Worm (Caenorhabditis elegans) whole organism, mixed stage, embryonic: ENCODE data around the gene tre-4.

ENCODE experiments used
- blmp-1 ChIP-seq: fragments of 150-350 bp; optimal IDR thresholded peaks from 2 replicates; lab custom pipeline; 2014; ENCODE audit warnings: missing biosample characterization, missing genetic modification characterization
- mls-2 ChIP-seq: sonication (generic microtip); optimal IDR thresholded peaks from 2 replicates; lab custom pipeline; 2016; ENCODE audit warnings: mild to moderate bottlenecking, missing genetic modification characterization, moderate library complexity, missing compliant biosample characterization
- nhr-12 ChIP-seq: fragments of 150-350 bp; optimal IDR thresholded peaks from 2 replicates; lab custom pipeline; 2014; ENCODE audit warnings: missing biosample characterization, missing genetic modification characterization
- nhr-2 ChIP-seq: fragments of 150-350 bp; optimal IDR thresholded peaks from 2 replicates; lab custom pipeline; 2014; ENCODE audit warnings: missing biosample characterization, missing genetic modification characterization
- nhr-237 ChIP-seq: fragments of 150-350 bp; optimal IDR thresholded peaks from 2 replicates; lab custom pipeline; 2014; ENCODE audit warnings: missing biosample characterization, missing genetic modification characterization
- nhr-76 ChIP-seq: sonication (generic microtip); optimal IDR thresholded peaks from 2 replicates; lab custom pipeline; 2017; ENCODE audit warnings: missing biosample characterization, missing genetic modification characterization
- tbx-8 ChIP-seq: fragments of 200-800 bp; sonication (Bioruptor generic); optimal IDR thresholded peaks from 2 replicates; lab custom pipeline; 2018; ENCODE audit warnings: mild to moderate bottlenecking, missing genetic modification characterization, moderate library complexity, missing compliant biosample characterization
- unc-39 ChIP-seq: fragments of 150-350 bp; optimal IDR thresholded peaks from 2 replicates; lab custom pipeline; 2014; ENCODE audit warnings: missing biosample characterization, missing genetic modification characterization
- ztf-11 ChIP-seq: fragments of 150-350 bp; optimal IDR thresholded peaks from 2 replicates; lab custom pipeline; 2014; ENCODE audit warnings: missing biosample characterization, missing genetic modification characterization

DNA sequence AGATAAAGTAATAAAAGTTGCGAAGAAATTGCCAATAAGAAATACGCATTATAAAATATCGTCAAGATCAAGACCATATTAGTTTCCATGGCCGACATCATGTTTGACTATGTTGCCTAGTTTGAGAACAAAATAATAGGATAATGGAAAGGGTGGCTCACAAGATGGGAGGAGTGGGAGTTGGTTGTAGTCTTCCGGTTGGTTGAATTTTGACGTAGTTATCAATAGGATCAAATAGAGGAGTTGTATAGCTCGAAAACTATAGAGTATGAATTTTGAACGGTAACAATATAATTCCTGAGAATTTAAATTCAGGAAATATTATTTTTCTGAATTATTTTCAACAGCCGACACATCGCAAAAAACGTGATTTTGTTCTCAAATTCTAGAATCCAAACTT lies 9.7 kb downstream of the tre-4 start, which contains the start of gene srd-50:
- TF ChIP-seq nhr-237: no peak
- TF ChIP-seq tbx-8 (GFP tag; lab: Kevin White, UChicago): no peak
- TF ChIP-seq nhr-2: no peak
- no peak for TF ChIP-seq nhr-76 (tag; lab: Kevin White, UChicago)
- TF ChIP-seq blmp-1 (tag; lab: Kevin White, UChicago): no peak
- TF ChIP-seq unc-39: no peak
- no peak for TF ChIP-seq mls-2 (tag; lab: Kevin White, UChicago)
- TF ChIP-seq ztf-11 (tag; lab: Kevin White, UChicago): no peak
- TF ChIP-seq nhr-12 (tag; lab: Kevin White, UChicago): no peak
